Fruit fly (Drosophila melanogaster) whole organism, wandering third instar larva: ENCODE data around the gene CG31835.

ENCODE experiments used
- Dfd ChIP-seq: fragments of >200 bp; optimal IDR thresholded peaks from 2 replicates; lab custom pipeline; 2017; ENCODE audit warnings: missing biosample characterization, missing genetic modification characterization
- GATAd ChIP-seq: sonication (Bioruptor generic); optimal IDR thresholded peaks from 2 replicates; lab custom pipeline; 2016; ENCODE audit warnings: missing biosample characterization, missing genetic modification characterization
- Mio ChIP-seq: sonication (Bioruptor generic); optimal IDR thresholded peaks from 2 replicates; lab custom pipeline; 2016; ENCODE audit warnings: missing biosample characterization, missing genetic modification characterization
- Myc ChIP-seq: fragments of >200 bp; optimal IDR thresholded peaks from 2 replicates; lab custom pipeline; 2017
- Sp1 ChIP-seq: fragments of 200-800 bp; sonication (Bioruptor generic); optimal IDR thresholded peaks from 3 replicates; lab custom pipeline; 2019; ENCODE audit warnings: missing biosample characterization, mild to moderate bottlenecking, missing genetic modification characterization, moderate library complexity
- ey ChIP-seq: fragments of 200-800 bp; sonication (Bioruptor generic); optimal IDR thresholded peaks from 2 replicates; lab custom pipeline; 2016; ENCODE audit warnings: missing biosample characterization, missing genetic modification characterization
- foxo ChIP-seq, 2 experiments: fragments of 200-800 bp; sonication (Bioruptor generic); optimal IDR thresholded peaks; 2 replicates in 1 of 2; 3 replicates in 1 of 2; lab custom pipeline; 2016 to 2017; ENCODE audit warnings: missing biosample characterization in 2 of 2, missing genetic modification characterization in 2 of 2
- fru ChIP-seq: fragments of 200-800 bp; sonication (Bioruptor generic); optimal IDR thresholded peaks from 3 replicates; lab custom pipeline; 2016; ENCODE audit warnings: missing biosample characterization, mild to moderate bottlenecking, missing genetic modification characterization
- h ChIP-seq: fragments of 200-800 bp; sonication (Bioruptor generic); optimal IDR thresholded peaks from 3 replicates; lab custom pipeline; 2016; ENCODE audit warnings: missing biosample characterization, mild to moderate bottlenecking, missing genetic modification characterization
- jim ChIP-seq: fragments of 175-275, 200-325 bp; sonication (Bioruptor generic); optimal IDR thresholded peaks from 2 replicates; lab custom pipeline; 2016; ENCODE audit warnings: missing biosample characterization, mild to moderate bottlenecking, missing genetic modification characterization
- lola ChIP-seq: fragments of >200 bp; optimal IDR thresholded peaks from 2 replicates; lab custom pipeline; 2017; ENCODE audit warnings: missing biosample characterization, missing genetic modification characterization
- psq ChIP-seq: fragments of 200-800 bp; sonication (Bioruptor generic); optimal IDR thresholded peaks from 3 replicates; lab custom pipeline; 2017; ENCODE audit warnings: missing biosample characterization, mild to moderate bottlenecking, missing genetic modification characterization, moderate library complexity
- sv ChIP-seq: fragments of 200-800 bp; sonication (Bioruptor generic); optimal IDR thresholded peaks from 3 replicates; lab custom pipeline; 2016; ENCODE audit warnings: missing biosample characterization, missing genetic modification characterization

DNA sequence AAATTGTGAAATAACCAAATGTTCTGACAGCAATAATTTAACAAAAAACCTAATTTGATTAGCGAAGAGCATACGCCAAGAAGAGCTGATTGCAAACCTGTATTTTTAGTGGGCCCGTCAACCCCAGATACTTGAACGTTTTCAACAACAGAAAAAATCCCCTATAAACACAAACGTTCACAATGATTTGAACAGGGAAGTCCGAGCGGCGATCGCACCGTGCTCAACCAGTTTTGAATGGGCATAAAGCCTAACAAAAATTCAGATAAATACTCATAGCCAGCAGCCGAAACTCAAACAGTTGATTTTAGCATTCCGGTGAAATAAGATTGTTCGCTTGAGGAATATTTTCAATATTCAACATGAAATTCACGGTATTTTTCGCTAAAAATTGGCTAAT is 22.2 kb upstream of the CG31835 start, which contains the start of gene CG34165:
- TF ChIP-seq fru (GFP tag; lab: Kevin White, UChicago) (no peak), jim (GFP tag; lab: Kevin White, UChicago) (no peak), Myc (no peak), ey (GFP tag; lab: Kevin White, UChicago) (no peak), Sp1 (GFP tag; lab: Kevin White, UChicago) (no peak), psq (GFP tag; lab: Kevin White, UChicago) (no peak), GATAd (GFP tag; lab: Kevin White, UChicago) (no peak), h (GFP tag; lab: Kevin White, UChicago) (no peak), sv (GFP tag; lab: Kevin White, UChicago) (no peak), lola (GFP tag; lab: Kevin White, UChicago) (no peak), Dfd (GFP tag; lab: Kevin White, UChicago) (no peak), Mio (GFP tag; lab: Kevin White, UChicago) (no peak), foxo (GFP tag; optimal IDR thresholded peaks at IDR 0.05; lab: Kevin White, UChicago) (no peak)
